Fruit fly (Drosophila melanogaster): ENCODE measurements around the gene CG14073.

DNA sequence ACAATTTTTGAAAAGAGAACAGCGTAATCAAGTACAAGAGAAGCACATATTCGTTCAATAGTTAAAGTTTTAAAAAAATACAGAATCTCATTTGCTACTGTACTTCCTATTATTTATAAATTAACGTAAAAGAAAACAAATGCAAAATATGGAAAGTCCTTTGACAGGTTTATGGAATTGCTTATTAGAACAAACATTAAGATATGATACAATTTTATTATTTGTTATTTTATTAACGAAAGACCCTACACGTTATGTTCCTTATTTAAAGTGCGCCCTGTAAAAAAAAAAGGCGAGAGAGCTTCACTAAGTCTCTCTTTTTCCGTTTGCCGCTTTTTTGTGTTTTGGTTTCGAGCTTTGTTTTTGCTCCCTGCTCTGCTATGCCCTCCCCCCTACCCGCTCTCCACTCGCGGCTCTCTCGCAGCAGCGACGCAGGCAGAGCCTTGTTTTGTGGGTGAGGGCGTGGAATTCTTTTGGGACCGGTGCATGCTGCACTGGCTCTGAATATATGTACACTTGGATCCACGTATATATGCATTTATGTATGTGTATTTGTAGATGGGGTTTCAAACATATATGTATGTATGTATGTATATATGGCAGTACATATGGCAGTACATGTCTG is 59.9 kb downstream of the CG14073 start:
- TF ChIP-seq Eip78C (GFP tag): peak; percentile 35
- peak; percentile 70 for TF ChIP-seq Blimp-1 (GFP tag; optimal IDR thresholded peaks at IDR 0.05)
- TF ChIP-seq OdsH (GFP tag; optimal IDR thresholded peaks at IDR 0.05): peak; percentile 10
- no peak for TF ChIP-seq dac (GFP tag; optimal IDR thresholded peaks at IDR 0.05)
- no peak for TF ChIP-seq CG6854 (GFP tag; optimal IDR thresholded peaks at IDR 0.05)
- no peak for TF ChIP-seq cyc (GFP tag; optimal IDR thresholded peaks at IDR 0.05)
- no peak for TF ChIP-seq fd59A (GFP tag; optimal IDR thresholded peaks at IDR 0.05)
- TF ChIP-seq Hr38 (GFP tag; optimal IDR thresholded peaks at IDR 0.05): no peak
- TF ChIP-seq CG1621 (tag; optimal IDR thresholded peaks at IDR 0.05): peak; percentile 10
- TF ChIP-seq CG8119 (GFP tag; IDR thresholded peaks at IDR 0.05): peak; percentile 60; the same call in 2 of the 3 replicates
- no peak for TF ChIP-seq Met (GFP tag; optimal IDR thresholded peaks at IDR 0.05)
- no peak for TF ChIP-seq CG11762 (GFP tag; optimal IDR thresholded peaks at IDR 0.05; ENCODE audit: insufficient read depth)
- no peak for TF ChIP-seq net (GFP tag; optimal IDR thresholded peaks at IDR 0.05)
